Worm (Caenorhabditis elegans) whole organism, mixed stage, embryonic: Measurements from ENCODE around the gene rog-1.

Experiments used
- elt-1 ChIP-seq: sonication (generic microtip); optimal IDR thresholded peaks from 2 replicates; lab custom pipeline; 2017; ENCODE audit warnings: missing genetic modification characterization, mild to moderate bottlenecking, missing compliant biosample characterization, antibody characterized with exemption, moderate library complexity, borderline replicate concordance; ENCODE audit not compliant: insufficient read depth
- lsy-2 ChIP-seq: fragments of 150-350 bp; optimal IDR thresholded peaks from 2 replicates; lab custom pipeline; 2014; ENCODE audit warnings: missing biosample characterization, missing genetic modification characterization
- mab-5 ChIP-seq: fragments of 150-350 bp; optimal IDR thresholded peaks from 2 replicates; lab custom pipeline; 2014; ENCODE audit warnings: missing biosample characterization, missing genetic modification characterization
- pha-4 ChIP-seq: fragments of 150-350 bp; optimal IDR thresholded peaks from 2 replicates; lab custom pipeline; 2018; ENCODE audit warnings: missing biosample characterization, missing genetic modification reagents, missing genetic modification characterization
- unc-39 ChIP-seq: fragments of 150-350 bp; optimal IDR thresholded peaks from 2 replicates; lab custom pipeline; 2014; ENCODE audit warnings: missing biosample characterization, missing genetic modification characterization
- ztf-11 ChIP-seq: fragments of 150-350 bp; optimal IDR thresholded peaks from 2 replicates; lab custom pipeline; 2014; ENCODE audit warnings: missing biosample characterization, missing genetic modification characterization

DNA sequence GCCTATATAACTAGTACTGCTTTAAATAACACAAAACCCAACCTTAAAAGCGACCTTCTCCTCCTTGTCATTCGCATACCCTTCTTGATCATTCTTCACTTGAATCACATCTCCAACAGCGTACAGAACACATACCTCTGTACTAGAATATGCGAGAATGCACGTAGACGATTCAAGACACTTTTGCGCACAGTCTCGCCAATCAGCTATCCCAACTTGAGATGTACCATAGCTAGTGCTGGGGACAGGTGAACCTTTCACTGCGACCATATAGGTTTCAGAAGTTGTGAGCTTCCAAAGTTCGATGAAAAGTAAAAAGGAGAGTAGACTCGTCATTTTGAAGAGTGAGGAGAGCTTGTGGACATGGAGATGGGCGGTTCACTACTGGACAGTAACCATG, 22.9 kb upstream of the rog-1 start, which contains the start of gene F54D12.8:
- TF ChIP-seq ztf-11 (tag; lab: Kevin White, UChicago), result no peak
- no peak for TF ChIP-seq elt-1 (tag; lab: Kevin White, UChicago)
- TF ChIP-seq lsy-2, result no peak
- TF ChIP-seq unc-39 (tag; lab: Kevin White, UChicago), result no peak
- no peak for TF ChIP-seq mab-5 (tag; lab: Kevin White, UChicago)
- no peak for TF ChIP-seq pha-4
